Worm (Caenorhabditis elegans) whole organism, mixed stage, embryonic: Measurements from ENCODE around the gene str-125.

Experiments
- bed-3 ChIP-seq: fragments of 200-800 bp; sonication (Bioruptor generic); optimal IDR thresholded peaks from 3 replicates; lab custom pipeline; 2018; ENCODE audit warnings: mild to moderate bottlenecking, missing genetic modification characterization, moderate library complexity, missing compliant biosample characterization
- blmp-1 ChIP-seq: fragments of 150-350 bp; optimal IDR thresholded peaks from 2 replicates; lab custom pipeline; 2014; ENCODE audit warnings: missing biosample characterization, missing genetic modification characterization
- ceh-39 ChIP-seq: fragments of 150-350 bp; optimal IDR thresholded peaks from 2 replicates; lab custom pipeline; 2014; ENCODE audit warnings: missing biosample characterization, missing genetic modification characterization
- ceh-83 ChIP-seq: fragments of 200-800 bp; sonication (Bioruptor generic); optimal IDR thresholded peaks from 2 replicates; lab custom pipeline; 2018; ENCODE audit warnings: mild to moderate bottlenecking, missing genetic modification characterization, missing compliant biosample characterization
- ces-1 ChIP-seq: fragments of 150-350 bp; optimal IDR thresholded peaks from 2 replicates; lab custom pipeline; 2014; ENCODE audit warnings: missing biosample characterization, missing genetic modification reagents, missing genetic modification characterization
- cnd-1 ChIP-seq: fragments of 200-800 bp; sonication (Bioruptor generic); optimal IDR thresholded peaks from 2 replicates; lab custom pipeline; 2018; ENCODE audit warnings: mild to moderate bottlenecking, missing genetic modification characterization, missing compliant biosample characterization
- drap-1 ChIP-seq: fragments of 200-800 bp; sonication (Bioruptor generic); optimal IDR thresholded peaks from 3 replicates; lab custom pipeline; 2018; ENCODE audit warnings: mild to moderate bottlenecking, missing genetic modification characterization, missing compliant biosample characterization
- elt-1 ChIP-seq: sonication (generic microtip); optimal IDR thresholded peaks from 2 replicates; lab custom pipeline; 2017; ENCODE audit warnings: missing genetic modification characterization, mild to moderate bottlenecking, missing compliant biosample characterization, antibody characterized with exemption, moderate library complexity, borderline replicate concordance; ENCODE audit not compliant: insufficient read depth
- elt-3 ChIP-seq: fragments of 150-350 bp; optimal IDR thresholded peaks from 2 replicates; lab custom pipeline; 2014; ENCODE audit warnings: missing biosample characterization, missing genetic modification characterization
- flh-1 ChIP-seq: fragments of 200-800 bp; sonication (Bioruptor generic); optimal IDR thresholded peaks from 2 replicates; lab custom pipeline; 2018; ENCODE audit warnings: mild to moderate bottlenecking, missing genetic modification characterization, moderate library complexity, missing compliant biosample characterization
- ham-2 ChIP-seq: fragments of 200-800 bp; sonication (Bioruptor generic); optimal IDR thresholded peaks from 2 replicates; lab custom pipeline; 2018; ENCODE audit warnings: mild to moderate bottlenecking, missing genetic modification characterization, missing compliant biosample characterization
- hlh-1 ChIP-seq: fragments of 150-350 bp; optimal IDR thresholded peaks from 2 replicates; lab custom pipeline; 2014; ENCODE audit warnings: missing biosample characterization, missing genetic modification reagents, missing genetic modification characterization
- lin-13 ChIP-seq: fragments of 150-350 bp; optimal IDR thresholded peaks from 2 replicates; lab custom pipeline; 2014; ENCODE audit warnings: missing biosample characterization, missing genetic modification characterization
- lin-32 ChIP-seq: fragments of 200-800 bp; sonication (Bioruptor generic); optimal IDR thresholded peaks from 2 replicates; lab custom pipeline; 2018; ENCODE audit warnings: mild to moderate bottlenecking, missing genetic modification characterization, missing compliant biosample characterization
- lsy-2 ChIP-seq: fragments of 150-350 bp; optimal IDR thresholded peaks from 2 replicates; lab custom pipeline; 2014; ENCODE audit warnings: missing biosample characterization, missing genetic modification characterization
- mab-5 ChIP-seq: fragments of 150-350 bp; optimal IDR thresholded peaks from 2 replicates; lab custom pipeline; 2014; ENCODE audit warnings: missing biosample characterization, missing genetic modification characterization
- mep-1 ChIP-seq: fragments of 150-350 bp; optimal IDR thresholded peaks from 2 replicates; lab custom pipeline; 2017; ENCODE audit warnings: missing biosample characterization, missing genetic modification reagents, missing genetic modification characterization, inconsistent platforms
- mls-2 ChIP-seq: sonication (generic microtip); optimal IDR thresholded peaks from 2 replicates; lab custom pipeline; 2016; ENCODE audit warnings: mild to moderate bottlenecking, missing genetic modification characterization, moderate library complexity, missing compliant biosample characterization
- nhr-12 ChIP-seq: fragments of 150-350 bp; optimal IDR thresholded peaks from 2 replicates; lab custom pipeline; 2014; ENCODE audit warnings: missing biosample characterization, missing genetic modification characterization
- nhr-2 ChIP-seq: fragments of 150-350 bp; optimal IDR thresholded peaks from 2 replicates; lab custom pipeline; 2014; ENCODE audit warnings: missing biosample characterization, missing genetic modification characterization
- nhr-237 ChIP-seq: fragments of 150-350 bp; optimal IDR thresholded peaks from 2 replicates; lab custom pipeline; 2014; ENCODE audit warnings: missing biosample characterization, missing genetic modification characterization
- nhr-28 ChIP-seq: fragments of 150-350 bp; optimal IDR thresholded peaks from 2 replicates; lab custom pipeline; 2014; ENCODE audit warnings: missing biosample characterization, missing genetic modification characterization
- nhr-76 ChIP-seq: sonication (generic microtip); optimal IDR thresholded peaks from 2 replicates; lab custom pipeline; 2017; ENCODE audit warnings: missing biosample characterization, missing genetic modification characterization
- pha-4 ChIP-seq: fragments of 150-350 bp; optimal IDR thresholded peaks from 2 replicates; lab custom pipeline; 2018; ENCODE audit warnings: missing biosample characterization, missing genetic modification reagents, missing genetic modification characterization
- sem-2 ChIP-seq: fragments of 200-800 bp; sonication (Bioruptor generic); optimal IDR thresholded peaks from 2 replicates; lab custom pipeline; 2018; ENCODE audit warnings: mild to moderate bottlenecking, missing genetic modification characterization, missing compliant biosample characterization
- snpc-4 ChIP-seq: fragments of 150-350 bp; optimal IDR thresholded peaks from 2 replicates; lab custom pipeline; 2014; ENCODE audit warnings: missing biosample characterization, missing genetic modification characterization
- sptf-1 ChIP-seq: sonication (generic microtip); optimal IDR thresholded peaks from 2 replicates; lab custom pipeline; 2017; ENCODE audit warnings: mild to moderate bottlenecking, missing genetic modification characterization, moderate library complexity, missing compliant biosample characterization
- tbx-8 ChIP-seq: fragments of 200-800 bp; sonication (Bioruptor generic); optimal IDR thresholded peaks from 2 replicates; lab custom pipeline; 2018; ENCODE audit warnings: mild to moderate bottlenecking, missing genetic modification characterization, moderate library complexity, missing compliant biosample characterization
- unc-120 ChIP-seq: sonication (generic microtip); optimal IDR thresholded peaks from 2 replicates; lab custom pipeline; 2017; ENCODE audit warnings: missing genetic modification characterization, missing compliant biosample characterization; ENCODE audit not compliant: poor library complexity, severe bottlenecking
- unc-39 ChIP-seq: fragments of 150-350 bp; optimal IDR thresholded peaks from 2 replicates; lab custom pipeline; 2014; ENCODE audit warnings: missing biosample characterization, missing genetic modification characterization
- unc-62 ChIP-seq: fragments of 150-350 bp; optimal IDR thresholded peaks from 2 replicates; lab custom pipeline; 2014; ENCODE audit warnings: missing biosample characterization, missing genetic modification reagents, missing genetic modification characterization
- zip-8 ChIP-seq: fragments of 150-350 bp; optimal IDR thresholded peaks from 2 replicates; lab custom pipeline; 2014; ENCODE audit warnings: missing biosample characterization, missing genetic modification characterization
- ztf-11 ChIP-seq: fragments of 150-350 bp; optimal IDR thresholded peaks from 2 replicates; lab custom pipeline; 2014; ENCODE audit warnings: missing biosample characterization, missing genetic modification characterization

Gene str-125

ce11 chrV:17079795-17080194, 4.0 kb upstream of the str-125 start, which contains the start of gene srw-20:
TSS of gene srw-20 (minus strand) at chrV:17079895.
- no peak for TF ChIP-seq nhr-2 (tag; lab: Kevin White, UChicago)
- TF ChIP-seq drap-1 (GFP tag; lab: Kevin White, UChicago) = no peak
- TF ChIP-seq lin-32 (GFP tag; lab: Kevin White, UChicago) = no peak
- TF ChIP-seq sem-2 = no peak
- TF ChIP-seq ham-2 (GFP tag; lab: Kevin White, UChicago) = no peak
- TF ChIP-seq unc-62 (GFP tag; lab: Kevin White, UChicago) = no peak
- no peak for TF ChIP-seq mab-5
- no peak for TF ChIP-seq ces-1 (GFP tag; lab: Kevin White, UChicago)
- TF ChIP-seq snpc-4 (tag; lab: Kevin White, UChicago) = no peak
- TF ChIP-seq mep-1 (tag; lab: Kevin White, UChicago) = no peak
- no peak for TF ChIP-seq nhr-237 (tag; lab: Kevin White, UChicago)
- no peak for TF ChIP-seq tbx-8 (GFP tag; lab: Kevin White, UChicago)
- TF ChIP-seq sptf-1 (tag; lab: Kevin White, UChicago) = no peak
- no peak for TF ChIP-seq lsy-2
- TF ChIP-seq bed-3 (GFP tag; lab: Kevin White, UChicago) = no peak
- TF ChIP-seq ceh-39 (tag; lab: Kevin White, UChicago) = no peak
- TF ChIP-seq ztf-11 (tag; lab: Kevin White, UChicago) = no peak
- TF ChIP-seq unc-120 (tag; lab: Kevin White, UChicago) = no peak
- TF ChIP-seq unc-39 (tag; lab: Kevin White, UChicago) = no peak
- TF ChIP-seq elt-3 = no peak
- TF ChIP-seq, all 35 proteins: peak for 0

ce11 chrV:17077889-17078288, 2.1 kb upstream of the str-125 start, which contains the start of gene T05E12.3:
TSS of gene T05E12.3 (minus strand) at chrV:17077989.
- no peak for TF ChIP-seq bed-3 (GFP tag; lab: Kevin White, UChicago)

ce11 chrV:17071578-17071977, 4.2 kb downstream of the str-125 start, which contains the start of gene srbc-14:
TSS of gene srbc-14 (minus strand) at chrV:17071678.
- TF ChIP-seq elt-1 (no peak), unc-39 (tag; lab: Kevin White, UChicago) (no peak), ztf-11 (tag; lab: Kevin White, UChicago) (no peak), nhr-76 (tag; lab: Kevin White, UChicago) (no peak), cnd-1 (tag; lab: Kevin White, UChicago) (no peak), ceh-39 (tag; lab: Kevin White, UChicago) (no peak), unc-62 (GFP tag; lab: Kevin White, UChicago) (no peak), sptf-1 (tag; lab: Kevin White, UChicago) (no peak)

ce11 chrV:17068839-17069238, 7.0 kb downstream of the str-125 start, which contains the start of gene T05E12.8:
TSS of gene T05E12.8 (plus strand) at chrV:17069139.
- TF ChIP-seq ceh-39 (tag; lab: Kevin White, UChicago) (no peak), ces-1 (GFP tag; lab: Kevin White, UChicago) (no peak), elt-1 (no peak), zip-8 (tag; lab: Kevin White, UChicago) (no peak), elt-3 (no peak), mab-5 (no peak), blmp-1 (tag; lab: Kevin White, UChicago) (no peak), flh-1 (GFP tag; lab: Kevin White, UChicago) (no peak), nhr-76 (tag; lab: Kevin White, UChicago) (no peak), sem-2 (no peak), bed-3 (GFP tag; lab: Kevin White, UChicago) (no peak), lin-13 (tag; lab: Kevin White, UChicago) (no peak), drap-1 (GFP tag; lab: Kevin White, UChicago) (no peak), nhr-2 (tag; lab: Kevin White, UChicago) (no peak), nhr-12 (tag; lab: Kevin White, UChicago) (no peak), unc-62 (GFP tag; lab: Kevin White, UChicago) (no peak), pha-4 (tag; lab: Kevin White, UChicago) (no peak)

- no peak for TF ChIP-seq hlh-1 (tag; lab: Kevin White, UChicago)
- TF ChIP-seq unc-120 (tag; lab: Kevin White, UChicago) = no peak
- no peak for TF ChIP-seq ceh-83 (GFP tag; lab: Kevin White, UChicago)
- no peak for TF ChIP-seq lsy-2
- TF ChIP-seq unc-62 (GFP tag; lab: Kevin White, UChicago) = no peak
- TF ChIP-seq nhr-28 = no peak
- no peak for TF ChIP-seq mab-5
- no peak for TF ChIP-seq mls-2 (tag; lab: Kevin White, UChicago)
- TF ChIP-seq tbx-8 (GFP tag; lab: Kevin White, UChicago) = no peak
- no peak for TF ChIP-seq nhr-76 (tag; lab: Kevin White, UChicago)
- TF ChIP-seq pha-4 (tag; lab: Kevin White, UChicago) = no peak
- no peak for TF ChIP-seq snpc-4 (tag; lab: Kevin White, UChicago)
- no peak for TF ChIP-seq lin-32 (GFP tag; lab: Kevin White, UChicago)
- TF ChIP-seq bed-3 (GFP tag; lab: Kevin White, UChicago) = no peak
- no peak for TF ChIP-seq lin-13 (tag; lab: Kevin White, UChicago)
- no peak for TF ChIP-seq cnd-1 (tag; lab: Kevin White, UChicago)
- no peak for TF ChIP-seq sem-2
- TF ChIP-seq nhr-2 (tag; lab: Kevin White, UChicago) = no peak
These were observed 9.2 kb downstream of the str-125 start for ce11 chrV:17066634-17067033.
